Worm (Caenorhabditis elegans): ENCODE data around the gene ZK380.2.

DNA sequence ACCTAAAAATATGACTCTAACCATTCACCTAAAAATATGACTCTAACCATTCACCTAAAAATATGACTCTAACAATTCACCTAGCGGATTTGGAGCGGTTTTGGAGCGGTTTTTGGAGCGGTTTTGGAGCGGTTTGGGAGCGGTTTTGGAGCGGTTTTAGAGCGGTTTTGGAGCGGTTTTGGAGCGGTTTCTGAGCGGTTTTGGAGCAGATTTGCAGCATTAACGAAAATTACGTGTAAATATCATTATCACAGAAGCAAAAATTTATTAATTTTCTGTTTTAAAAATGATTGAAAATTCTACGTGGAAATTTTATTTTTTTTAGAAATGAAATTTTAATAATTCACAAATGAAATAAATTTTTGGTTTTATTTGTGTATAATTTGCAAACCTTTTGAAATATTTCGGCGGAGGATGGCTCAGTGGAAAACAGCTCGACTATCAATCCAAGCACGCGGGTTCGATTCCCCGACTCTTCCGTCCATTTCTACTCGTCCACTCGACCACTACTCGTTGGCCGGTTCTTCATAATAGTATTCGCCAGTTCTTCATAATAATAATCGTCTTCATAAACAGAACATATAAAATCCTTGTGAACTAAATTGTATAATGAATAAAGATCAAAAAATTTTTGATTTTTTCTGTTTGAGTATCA is 12.3 kb downstream of the ZK380.2 start:
- TF ChIP-seq ama-1 (optimal IDR thresholded peaks at IDR 0.05) (no peak), tbx-11 (GFP tag; IDR thresholded peaks at IDR 0.05) (no peak), pes-1 (GFP tag; IDR thresholded peaks at IDR 0.05) (no peak)
